Worm (Caenorhabditis elegans) whole organism, L2 larva: ENCODE results near the gene cri-2.

Source experiments
- C34F6.9 ChIP-seq: fragments of 150-350 bp; optimal IDR thresholded peaks from 2 replicates; lab custom pipeline; 2014; ENCODE audit warnings: missing biosample characterization, missing genetic modification characterization
- R02D3.7 ChIP-seq: fragments of 150-350 bp; optimal IDR thresholded peaks from 2 replicates; lab custom pipeline; 2014; ENCODE audit warnings: missing biosample characterization, missing genetic modification characterization
- Y55F3AM.14 ChIP-seq: fragments of 200-800 bp; sonication (Bioruptor generic); optimal IDR thresholded peaks from 2 replicates; lab custom pipeline; 2018; ENCODE audit warnings: mild to moderate bottlenecking, missing genetic modification characterization, missing compliant biosample characterization
- ZK546.5 ChIP-seq: sonication (generic microtip); optimal IDR thresholded peaks from 2 replicates; lab custom pipeline; 2017; ENCODE audit warnings: missing biosample characterization, missing genetic modification characterization
- alr-1 ChIP-seq: fragments of 150-350 bp; optimal IDR thresholded peaks from 2 replicates; lab custom pipeline; 2014; ENCODE audit warnings: missing biosample characterization, missing genetic modification characterization
- aly-2 ChIP-seq: fragments of 150-350 bp; optimal IDR thresholded peaks from 2 replicates; lab custom pipeline; 2014; ENCODE audit warnings: missing biosample characterization, missing genetic modification characterization
- ama-1 ChIP-seq: fragments of 150-350 bp; optimal IDR thresholded peaks from 2 replicates; lab custom pipeline; 2018; ENCODE audit warnings: inconsistent platforms
- blmp-1 ChIP-seq: sonication (generic microtip); optimal IDR thresholded peaks from 2 replicates; lab custom pipeline; 2017; ENCODE audit warnings: missing genetic modification characterization, mild to moderate bottlenecking, missing compliant biosample characterization, antibody characterized with exemption, moderate library complexity; ENCODE audit not compliant: insufficient read depth
- crh-2 ChIP-seq: sonication (generic microtip); optimal IDR thresholded peaks from 2 replicates; lab custom pipeline; 2017; ENCODE audit warnings: missing biosample characterization, missing genetic modification characterization
- egl-27 ChIP-seq: sonication (generic microtip); optimal IDR thresholded peaks from 3 replicates; lab custom pipeline; 2017; ENCODE audit warnings: missing biosample characterization, missing genetic modification reagents, missing genetic modification characterization
- elt-1 ChIP-seq: fragments of 150-350 bp; optimal IDR thresholded peaks from 2 replicates; lab custom pipeline; 2014; ENCODE audit warnings: missing biosample characterization, missing genetic modification characterization
- elt-3 ChIP-seq: sonication (generic microtip); optimal IDR thresholded peaks from 2 replicates; lab custom pipeline; 2017; ENCODE audit warnings: missing biosample characterization, missing genetic modification characterization
- fos-1 ChIP-seq: fragments of 150-350 bp; optimal IDR thresholded peaks from 2 replicates; lab custom pipeline; 2014; ENCODE audit warnings: missing biosample characterization, missing genetic modification characterization
- lin-13 ChIP-seq: fragments of 150-350 bp; optimal IDR thresholded peaks from 2 replicates; lab custom pipeline; 2014; ENCODE audit warnings: missing biosample characterization, missing genetic modification reagents, missing genetic modification characterization
- lsy-2 ChIP-seq, 2 experiments: fragments of 150-350 bp in 1 of 2; sonication (generic microtip) in 1 of 2; optimal IDR thresholded peaks; 2 replicates each; lab custom pipeline; 2014 to 2017; ENCODE audit warnings: missing biosample characterization in 2 of 2, missing genetic modification characterization in 2 of 2
- mbf-1 ChIP-seq: sonication (generic microtip); optimal IDR thresholded peaks from 2 replicates; lab custom pipeline; 2017; ENCODE audit warnings: missing biosample characterization, missing genetic modification characterization
- mdl-1 ChIP-seq, 2 experiments: fragments of 150-350 bp in 1 of 2; sonication (generic microtip) in 1 of 2; optimal IDR thresholded peaks; 2 replicates each; lab custom pipeline; 2017; ENCODE audit warnings: missing biosample characterization in 2 of 2, missing genetic modification characterization in 2 of 2
- nhr-10 ChIP-seq: sonication (generic microtip); optimal IDR thresholded peaks from 2 replicates; lab custom pipeline; 2017; ENCODE audit warnings: missing biosample characterization, missing genetic modification characterization
- nhr-21 ChIP-seq: fragments of 150-350 bp; optimal IDR thresholded peaks from 2 replicates; lab custom pipeline; 2014; ENCODE audit warnings: missing biosample characterization, missing genetic modification characterization
- nhr-23 ChIP-seq: fragments of 150-350 bp; optimal IDR thresholded peaks from 2 replicates; lab custom pipeline; 2014; ENCODE audit warnings: missing biosample characterization, missing genetic modification reagents, missing genetic modification characterization
- nhr-237 ChIP-seq: fragments of 150-350 bp; optimal IDR thresholded peaks from 2 replicates; lab custom pipeline; 2014; ENCODE audit warnings: missing biosample characterization, missing genetic modification characterization
- nhr-25 ChIP-seq: fragments of 150-350 bp; sonication (generic microtip); optimal IDR thresholded peaks from 3 replicates; lab custom pipeline; 2014; ENCODE audit warnings: missing biosample characterization, missing genetic modification characterization
- nhr-6 ChIP-seq: fragments of 150-350 bp; optimal IDR thresholded peaks from 2 replicates; lab custom pipeline; 2014; ENCODE audit warnings: missing biosample characterization, missing genetic modification characterization
- nhr-77 ChIP-seq: fragments of 150-350 bp; optimal IDR thresholded peaks from 2 replicates; lab custom pipeline; 2014; ENCODE audit warnings: missing biosample characterization, missing genetic modification characterization
- skn-1 ChIP-seq: sonication (generic microtip); optimal IDR thresholded peaks from 2 replicates; lab custom pipeline; 2017; ENCODE audit warnings: missing biosample characterization, missing genetic modification characterization
- sma-3 ChIP-seq: sonication (generic microtip); optimal IDR thresholded peaks from 2 replicates; lab custom pipeline; 2016; ENCODE audit warnings: missing genetic modification reagents, missing genetic modification characterization, missing compliant biosample characterization
- unc-39 ChIP-seq: fragments of 150-350 bp; optimal IDR thresholded peaks from 2 replicates; lab custom pipeline; 2014; ENCODE audit warnings: missing biosample characterization, missing genetic modification characterization
- unc-55 ChIP-seq: fragments of 150-350 bp; sonication (generic microtip); optimal IDR thresholded peaks from 3 replicates; lab custom pipeline; 2014; ENCODE audit warnings: missing biosample characterization, missing genetic modification reagents, missing genetic modification characterization
- unc-62 ChIP-seq: fragments of 150-350 bp; optimal IDR thresholded peaks from 2 replicates; lab custom pipeline; 2014; ENCODE audit warnings: missing biosample characterization, missing genetic modification reagents, missing genetic modification characterization
- ztf-11 ChIP-seq: sonication (generic microtip); optimal IDR thresholded peaks from 2 replicates; lab custom pipeline; 2017; ENCODE audit warnings: missing biosample characterization, missing genetic modification characterization
- ztf-4 ChIP-seq: fragments of 150-350 bp; optimal IDR thresholded peaks from 2 replicates; lab custom pipeline; 2014; ENCODE audit warnings: missing biosample characterization, missing genetic modification characterization

cri-2 gene

ce11 chrV:8168219-8168962 is 33.2 kb upstream of the cri-2 start, which contains the start of gene F20D6.8:
F20D6.8 (minus strand) TSS chrV:8168269.
- TF ChIP-seq ztf-4 (tag; lab: Kevin White, UChicago), result no peak
- no peak for TF ChIP-seq nhr-6 (tag; lab: Kevin White, UChicago)
- no peak for TF ChIP-seq nhr-21 (tag; lab: Kevin White, UChicago)
- no peak for TF ChIP-seq ZK546.5 (tag; lab: Kevin White, UChicago)

ce11 chrV:8169150-8169549 is 32.5 kb upstream of the cri-2 start:
- no peak for TF ChIP-seq sma-3 (GFP tag; lab: Kevin White, UChicago)
- TF ChIP-seq unc-55 (GFP tag; lab: Kevin White, UChicago), result peak; percentile 56

- TF ChIP-seq lsy-2 (tag; optimal IDR thresholded peaks at IDR 0.05; lab: Kevin White, UChicago), result no peak
- TF ChIP-seq elt-1 (tag; lab: Kevin White, UChicago), result no peak
- TF ChIP-seq mdl-1 (tag; optimal IDR thresholded peaks at IDR 0.05; lab: Kevin White, UChicago), result no peak
- TF ChIP-seq unc-62 (GFP tag; lab: Kevin White, UChicago), result no peak
- TF ChIP-seq elt-3 (tag; lab: Kevin White, UChicago), result no peak
- no peak for TF ChIP-seq lin-13 (GFP tag; lab: Kevin White, UChicago)
- no peak for TF ChIP-seq nhr-77 (tag; lab: Kevin White, UChicago)
- TF ChIP-seq nhr-23 (tag; lab: Kevin White, UChicago), result no peak
These were observed 31.3 kb upstream of the cri-2 start for ce11 chrV:8170300-8170699.

ce11 chrV:8171688-8172087 is 29.9 kb upstream of the cri-2 start:
- TF ChIP-seq lin-13 (GFP tag; lab: Kevin White, UChicago) (no peak), unc-55 (GFP tag; lab: Kevin White, UChicago) (peak; percentile 42)
- TF ChIP-seq, all 48 proteins: peak for 1

ce11 chrV:8177349-8177748 is 24.3 kb upstream of the cri-2 start, which contains the start of gene F20D6.9:
F20D6.9 (minus strand) TSS chrV:8177449.
- TF ChIP-seq mdl-1 (tag; optimal IDR thresholded peaks at IDR 0.05; lab: Kevin White, UChicago), result no peak
- TF ChIP-seq mbf-1, result no peak

ce11 chrV:8178279-8178678 is 23.3 kb upstream of the cri-2 start:
- TF ChIP-seq ama-1 (no peak), blmp-1 (tag; lab: Kevin White, UChicago) (no peak), elt-1 (tag; lab: Kevin White, UChicago) (no peak), egl-27 (tag; lab: Kevin White, UChicago) (no peak), nhr-10 (tag; lab: Kevin White, UChicago) (no peak), unc-55 (GFP tag; lab: Kevin White, UChicago) (no peak), unc-39 (tag; lab: Kevin White, UChicago) (no peak), ZK546.5 (tag; lab: Kevin White, UChicago) (no peak), alr-1 (no peak), R02D3.7 (tag; lab: Kevin White, UChicago) (no peak), nhr-237 (tag; lab: Kevin White, UChicago) (no peak), ztf-11 (tag; lab: Kevin White, UChicago) (no peak), skn-1 (no peak), nhr-6 (tag; lab: Kevin White, UChicago) (no peak), aly-2 (tag; lab: Kevin White, UChicago) (no peak)

ce11 chrV:8178914-8179542 is 22.6 kb upstream of the cri-2 start, which contains the start of gene srp-7:
srp-7 (plus strand) TSS chrV:8179126.
- peak; percentile 29 for TF ChIP-seq ama-1
- no peak for TF ChIP-seq nhr-77 (tag; lab: Kevin White, UChicago)
- TF ChIP-seq Y55F3AM.14 (GFP tag; lab: Kevin White, UChicago), result no peak
- TF ChIP-seq nhr-25 (tag; lab: Kevin White, UChicago), result no peak
- no peak for TF ChIP-seq R02D3.7 (tag; lab: Kevin White, UChicago)
- TF ChIP-seq crh-2 (tag; lab: Kevin White, UChicago), result peak; percentile 50
- peak; percentile 19 for TF ChIP-seq unc-55 (GFP tag; lab: Kevin White, UChicago)
- peak; percentile 51 for TF ChIP-seq C34F6.9
- no peak for TF ChIP-seq elt-3 (tag; lab: Kevin White, UChicago)
- peak; percentile 21 for TF ChIP-seq fos-1
- TF ChIP-seq, all 48 proteins: peak for 5
